Fruit fly (Drosophila melanogaster) whole organism, embryonic: ENCODE results near the gene CG4424.
A peak's percentile ranks its signal among the peaks of the same experiment; 100 is the strongest.

Source experiments
- CG10267 ChIP-seq: fragments of 200-800 bp; sonication (Bioruptor generic); optimal IDR thresholded peaks from 2 replicates; lab custom pipeline; 2018; ENCODE audit warnings: missing biosample characterization, mild to moderate bottlenecking, missing genetic modification characterization, moderate library complexity
- CG10274 ChIP-seq: fragments of 200-800 bp; sonication (Bioruptor generic); optimal IDR thresholded peaks from 3 replicates; lab custom pipeline; 2017; ENCODE audit warnings: missing biosample characterization, mild to moderate bottlenecking, missing genetic modification characterization
- CG10321 ChIP-seq: fragments of 200-800 bp; sonication (Bioruptor generic); IDR thresholded peaks from 2 replicates; pipeline ENCODE4 v1.3.6; 2022; ENCODE audit warnings: missing biosample characterization, missing genetic modification characterization
- CG10431 ChIP-seq: fragments of 200-800 bp; sonication (Bioruptor generic); optimal IDR thresholded peaks from 3 replicates; lab custom pipeline; 2018; ENCODE audit warnings: missing biosample characterization, mild to moderate bottlenecking, missing genetic modification characterization
- CG10654 ChIP-seq: fragments of 200-800 bp; sonication (Bioruptor generic); optimal IDR thresholded peaks from 2 replicates; lab custom pipeline; 2016; ENCODE audit warnings: missing biosample characterization, missing genetic modification characterization
- CG11093 ChIP-seq: fragments of 200-800 bp; sonication (Bioruptor generic); IDR thresholded peaks from 3 replicates; pipeline ENCODE4 v1.3.6; 2022; ENCODE audit warnings: missing biosample characterization, missing genetic modification characterization
- CG11456 ChIP-seq: fragments of 200-800 bp; sonication (Bioruptor generic); IDR thresholded peaks from 3 replicates; pipeline ENCODE4 v1.3.6; 2022; ENCODE audit warnings: missing biosample characterization, missing genetic modification characterization
- CG14860 ChIP-seq: fragments of 200-800 bp; sonication (Bioruptor generic); IDR thresholded peaks from 3 replicates; pipeline ENCODE4 v1.3.6; 2022; ENCODE audit warnings: missing biosample characterization, missing genetic modification characterization; ENCODE audit not compliant: partially characterized antibody
- CG15514 ChIP-seq: fragments of 200-800 bp; sonication (Bioruptor generic); optimal IDR thresholded peaks from 3 replicates; lab custom pipeline; 2017; ENCODE audit warnings: missing biosample characterization, missing genetic modification characterization, mild to moderate bottlenecking, moderate library complexity, missing genetic modification reagents
- CG17385 ChIP-seq: fragments of 200-800 bp; sonication (Bioruptor generic); optimal IDR thresholded peaks from 3 replicates; lab custom pipeline; 2018; ENCODE audit warnings: missing biosample characterization, mild to moderate bottlenecking, missing genetic modification characterization
- CG17802 ChIP-seq: fragments of 200-800 bp; sonication (Bioruptor generic); optimal IDR thresholded peaks from 2 replicates; lab custom pipeline; 2018; ENCODE audit warnings: missing biosample characterization, mild to moderate bottlenecking, missing genetic modification characterization, moderate library complexity
- CG17912 ChIP-seq: fragments of 200-800 bp; sonication (Bioruptor generic); optimal IDR thresholded peaks from 2 replicates; lab custom pipeline; 2018; ENCODE audit warnings: missing biosample characterization, mild to moderate bottlenecking, missing genetic modification characterization
- CG2116 ChIP-seq: fragments of 200-800 bp; sonication (Bioruptor generic); optimal IDR thresholded peaks from 3 replicates; lab custom pipeline; 2018; ENCODE audit warnings: missing biosample characterization, mild to moderate bottlenecking, missing genetic modification characterization
- CG2202 ChIP-seq: fragments of 200-800 bp; sonication (Bioruptor generic); optimal IDR thresholded peaks from 2 replicates; lab custom pipeline; 2018; ENCODE audit warnings: missing biosample characterization, mild to moderate bottlenecking, missing genetic modification characterization
- CG2875 ChIP-seq: fragments of 200-800 bp; sonication (Bioruptor generic); optimal IDR thresholded peaks from 2 replicates; lab custom pipeline; 2017; ENCODE audit warnings: missing biosample characterization, mild to moderate bottlenecking, missing genetic modification characterization, missing genetic modification reagents
- CG31388 ChIP-seq: fragments of 200-800 bp; sonication (Bioruptor generic); optimal IDR thresholded peaks from 2 replicates; lab custom pipeline; 2016; ENCODE audit warnings: missing biosample characterization, missing genetic modification characterization
- CG32772 ChIP-seq: fragments of 200-800 bp; sonication (Bioruptor generic); IDR thresholded peaks from 2 replicates; pipeline ENCODE4 v1.3.6; 2022; ENCODE audit warnings: missing biosample characterization, missing genetic modification characterization
- CG5180 ChIP-seq: fragments of 200-800 bp; sonication (Bioruptor generic); optimal IDR thresholded peaks from 3 replicates; lab custom pipeline; 2017; ENCODE audit warnings: missing biosample characterization, missing genetic modification characterization, mild to moderate bottlenecking, moderate library complexity, missing genetic modification reagents
- CG6813 ChIP-seq: fragments of 200-800 bp; sonication (Bioruptor generic); optimal IDR thresholded peaks from 2 replicates; lab custom pipeline; 2017; ENCODE audit warnings: missing biosample characterization, missing genetic modification characterization, mild to moderate bottlenecking, moderate library complexity, missing genetic modification reagents
- CG9876 ChIP-seq: fragments of 200-800 bp; sonication (Bioruptor generic); optimal IDR thresholded peaks from 2 replicates; lab custom pipeline; 2016; ENCODE audit warnings: missing biosample characterization, missing genetic modification characterization
- Dll ChIP-seq: fragments of 200-800 bp; sonication (Bioruptor generic); IDR thresholded peaks from 4 replicates; pipeline ENCODE4 v1.3.6; 2022; ENCODE audit warnings: missing biosample characterization, missing genetic modification characterization; ENCODE audit not compliant: partially characterized antibody
- Doc3 ChIP-seq: fragments of 200-800 bp; sonication (Bioruptor generic); IDR thresholded peaks from 3 replicates; pipeline ENCODE4 v1.3.6; 2022; ENCODE audit warnings: missing biosample characterization, missing genetic modification characterization; ENCODE audit not compliant: partially characterized antibody
- Dref ChIP-seq: fragments of 200-800 bp; sonication (Bioruptor generic); IDR thresholded peaks from 2 replicates; pipeline ENCODE4 v1.3.6; 2022; ENCODE audit warnings: missing biosample characterization, missing genetic modification characterization
- E2f2 ChIP-seq: fragments of 200-800 bp; sonication (Bioruptor generic); IDR thresholded peaks from 2 replicates; pipeline ENCODE4 v1.3.6; 2022; ENCODE audit warnings: missing biosample characterization, missing genetic modification characterization
- Elba2 ChIP-seq: fragments of 200-800 bp; sonication (Bioruptor generic); optimal IDR thresholded peaks from 3 replicates; lab custom pipeline; 2016; ENCODE audit warnings: missing biosample characterization, missing genetic modification characterization
- Fer2 ChIP-seq: fragments of 200-800 bp; sonication (Bioruptor generic); optimal IDR thresholded peaks from 2 replicates; lab custom pipeline; 2018; ENCODE audit warnings: missing biosample characterization, mild to moderate bottlenecking, missing genetic modification characterization, moderate library complexity
- MBD-R2 ChIP-seq: fragments of 200-800 bp; sonication (Bioruptor generic); IDR thresholded peaks from 2 replicates; pipeline ENCODE4 v1.3.6; 2022; ENCODE audit warnings: missing biosample characterization, missing genetic modification characterization
- MESR4 ChIP-seq: fragments of 200-800 bp; sonication (Bioruptor generic); optimal IDR thresholded peaks from 2 replicates; lab custom pipeline; 2018; ENCODE audit warnings: missing biosample characterization, mild to moderate bottlenecking, missing genetic modification characterization, moderate library complexity
- Med ChIP-seq: fragments of 200-800 bp; sonication (Bioruptor generic); peaks from one replicate; lab custom pipeline; 2016; ENCODE audit warnings: missing biosample characterization, missing genetic modification characterization, mild to moderate bottlenecking, inconsistent platforms, moderate library complexity
- Myb ChIP-seq: fragments of 200-800 bp; sonication (Bioruptor generic); optimal IDR thresholded peaks from 2 replicates; lab custom pipeline; 2016; ENCODE audit warnings: missing biosample characterization, missing genetic modification characterization
- Spps ChIP-seq: fragments of 200-800 bp; sonication (Bioruptor generic); optimal IDR thresholded peaks from 2 replicates; lab custom pipeline; 2018; ENCODE audit warnings: missing biosample characterization, mild to moderate bottlenecking, missing genetic modification characterization
- Sry-δ ChIP-seq: fragments of 200-800 bp; sonication (Bioruptor generic); optimal IDR thresholded peaks from 2 replicates; lab custom pipeline; 2016; ENCODE audit warnings: missing biosample characterization, missing genetic modification characterization
- YL-1 ChIP-seq: fragments of 200-800 bp; sonication (Bioruptor generic); optimal IDR thresholded peaks from 3 replicates; lab custom pipeline; 2017; ENCODE audit warnings: missing biosample characterization, mild to moderate bottlenecking, missing genetic modification characterization
- ase ChIP-seq: fragments of 200-800 bp; sonication (Bioruptor generic); IDR thresholded peaks from 3 replicates; pipeline ENCODE4 v1.3.6; 2022; ENCODE audit warnings: missing biosample characterization, missing genetic modification characterization
- ci ChIP-seq: fragments of 200-800 bp; sonication (Bioruptor generic); IDR thresholded peaks from 3 replicates; pipeline ENCODE4 v1.3.6; 2022; ENCODE audit warnings: missing biosample characterization, missing genetic modification characterization
- cwo ChIP-seq: fragments of 200-800 bp; sonication (Bioruptor generic); optimal IDR thresholded peaks from 3 replicates; lab custom pipeline; 2017; ENCODE audit warnings: missing biosample characterization, missing genetic modification characterization, mild to moderate bottlenecking, moderate library complexity, missing genetic modification reagents
- disco-r ChIP-seq: fragments of 200-800 bp; sonication (Bioruptor generic); optimal IDR thresholded peaks from 2 replicates; lab custom pipeline; 2016; ENCODE audit warnings: missing biosample characterization, missing genetic modification characterization
- ewg ChIP-seq: fragments of 200-800 bp; sonication (Bioruptor generic); optimal IDR thresholded peaks from 3 replicates; lab custom pipeline; 2017; ENCODE audit warnings: mild to moderate bottlenecking, missing biosample characterization, missing genetic modification reagents, missing genetic modification characterization
- grau ChIP-seq: fragments of 200-800 bp; optimal IDR thresholded peaks from 3 replicates; lab custom pipeline; 2019; ENCODE audit warnings: missing biosample characterization, mild to moderate bottlenecking, missing genetic modification characterization, moderate library complexity
- gsb ChIP-seq: fragments of 200-800 bp; sonication (Bioruptor generic); IDR thresholded peaks from 2 replicates; pipeline ENCODE4 v1.3.6; 2022; ENCODE audit warnings: missing biosample characterization, missing genetic modification characterization
- hbn ChIP-seq: fragments of 200-800 bp; sonication (Bioruptor generic); IDR thresholded peaks from 2 replicates; pipeline ENCODE4 v1.3.6; 2022; ENCODE audit warnings: missing biosample characterization, missing genetic modification characterization; ENCODE audit not compliant: partially characterized antibody
- jumu ChIP-seq: fragments of 200-800 bp; sonication (Bioruptor generic); optimal IDR thresholded peaks from 3 replicates; lab custom pipeline; 2016; ENCODE audit warnings: missing biosample characterization, missing genetic modification characterization
- maf-S ChIP-seq: fragments of 200-800 bp; sonication (Bioruptor generic); optimal IDR thresholded peaks from 2 replicates; lab custom pipeline; 2016; ENCODE audit warnings: missing biosample characterization, missing genetic modification characterization
- odd ChIP-seq: fragments of 200-800 bp; sonication (Bioruptor generic); optimal IDR thresholded peaks from 2 replicates; lab custom pipeline; 2017; ENCODE audit warnings: missing biosample characterization, mild to moderate bottlenecking, missing genetic modification characterization
- sug ChIP-seq: fragments of 200-800 bp; optimal IDR thresholded peaks from 2 replicates; lab custom pipeline; 2019; ENCODE audit warnings: missing biosample characterization, mild to moderate bottlenecking, missing genetic modification characterization, moderate library complexity
- tio ChIP-seq: fragments of 200-800 bp; sonication (Bioruptor generic); optimal IDR thresholded peaks from 2 replicates; lab custom pipeline; 2017; ENCODE audit warnings: missing biosample characterization, missing genetic modification characterization, inconsistent platforms
- vnd ChIP-seq: fragments of 200-800 bp; sonication (Bioruptor generic); IDR thresholded peaks from 3 replicates; pipeline ENCODE4 v1.3.6; 2022; ENCODE audit warnings: missing biosample characterization, missing genetic modification characterization; ENCODE audit not compliant: partially characterized antibody
- wdn ChIP-seq: fragments of 200-800 bp; sonication (Bioruptor generic); IDR thresholded peaks from 2 replicates; pipeline ENCODE4 v1.3.6; 2022; ENCODE audit warnings: missing biosample characterization, missing genetic modification characterization
- wek ChIP-seq: fragments of 200-800 bp; sonication (Bioruptor generic); optimal IDR thresholded peaks from 3 replicates; lab custom pipeline; 2018; ENCODE audit warnings: missing biosample characterization, mild to moderate bottlenecking, missing genetic modification characterization, moderate library complexity
- wor ChIP-seq: fragments of 200-800 bp; sonication (Bioruptor generic); IDR thresholded peaks from 2 replicates; pipeline ENCODE4 v1.3.6; 2022; ENCODE audit warnings: missing biosample characterization, missing genetic modification characterization

Gene CG4424

dm6 chr3R:20027841-20028240 lies at the start of gene CG4424, which contains the start of gene CG4854 (continued):
- TF ChIP-seq CG11456 (GFP tag; lab: Robert Waterston, UW) (no peak), YL-1 (GFP tag; lab: Kevin White, UChicago) (peak; percentile 25), wek (GFP tag; lab: Kevin White, UChicago) (peak; percentile 40), jumu (GFP tag; lab: Kevin White, UChicago) (no peak), CG6813 (GFP tag; lab: Kevin White, UChicago) (no peak), wor (GFP tag; lab: Robert Waterston, UW) (no peak), MBD-R2 (GFP tag; lab: Robert Waterston, UW) (peak; percentile 96), Dll (GFP tag; lab: Robert Waterston, UW) (peak; percentile 49; the same call in 2 of the 4 replicates), Sry-δ (GFP tag; lab: Kevin White, UChicago) (peak; percentile 29), Med (GFP tag; lab: Kevin White, UChicago) (peak; percentile 14), CG2116 (GFP tag; lab: Kevin White, UChicago) (no peak), CG17802 (tag; lab: Kevin White, UChicago) (no peak), CG14860 (GFP tag; lab: Robert Waterston, UW) (0 out of 3 replicates have a peak, but pooled peaks have one; percentile 19), CG5180 (no peak), CG11093 (GFP tag; lab: Robert Waterston, UW) (no peak), CG17385 (GFP tag; lab: Kevin White, UChicago) (peak; percentile 95), CG15514 (no peak), CG32772 (GFP tag; lab: Robert Waterston, UW) (no peak), CG17912 (no peak), maf-S (GFP tag; lab: Kevin White, UChicago) (no peak), ase (GFP tag; lab: Robert Waterston, UW) (no peak), Spps (tag; lab: Kevin White, UChicago) (no peak), ewg (no peak), CG10267 (tag; lab: Kevin White, UChicago) (no peak), wdn (GFP tag; lab: Robert Waterston, UW) (no peak), E2f2 (peak; percentile 58), tio (GFP tag; lab: Kevin White, UChicago) (no peak), Myb (GFP tag; lab: Kevin White, UChicago) (peak; percentile 77), hbn (GFP tag; lab: Robert Waterston, UW) (0 out of 2 replicates have a peak, but pooled peaks have one; percentile 36), gsb (no peak), CG10321 (GFP tag; lab: Robert Waterston, UW) (no peak), CG10431 (GFP tag; lab: Kevin White, UChicago) (no peak), odd (GFP tag; lab: Kevin White, UChicago) (no peak), CG10274 (GFP tag; lab: Kevin White, UChicago) (no peak), cwo (GFP tag; lab: Kevin White, UChicago) (no peak), vnd (GFP tag; lab: Robert Waterston, UW) (no peak), Doc3 (GFP tag; lab: Robert Waterston, UW) (peak; percentile 41; the same call in 1 of the 3 replicates), sug (no peak), MESR4 (peak; percentile 46), Dref (GFP tag; lab: Robert Waterston, UW) (peak; percentile 60), ci (GFP tag; lab: Robert Waterston, UW) (0 out of 3 replicates have a peak, but pooled peaks have one; percentile 21), CG10654 (GFP tag; lab: Kevin White, UChicago) (no peak), grau (tag; lab: Kevin White, UChicago) (peak; percentile 53), CG9876 (GFP tag; lab: Kevin White, UChicago) (no peak), CG31388 (GFP tag; lab: Kevin White, UChicago) (no peak), Elba2 (GFP tag; lab: Kevin White, UChicago) (no peak), CG2875 (GFP tag; lab: Kevin White, UChicago) (no peak), disco-r (no peak), CG2202 (tag; lab: Kevin White, UChicago) (no peak), Fer2 (tag; lab: Kevin White, UChicago) (no peak)
